Worm (Caenorhabditis elegans) whole organism, L3 larva: Measurements from ENCODE around the gene W03F9.1.

Experiments used
- R02D3.7 ChIP-seq: fragments of 150-350 bp; optimal IDR thresholded peaks from 2 replicates; lab custom pipeline; 2014; ENCODE audit warnings: missing biosample characterization, missing genetic modification characterization
- ZK546.5 ChIP-seq: sonication (generic microtip); optimal IDR thresholded peaks from 2 replicates; lab custom pipeline; 2017; ENCODE audit warnings: missing biosample characterization, missing genetic modification characterization
- aly-2 ChIP-seq: fragments of 150-350 bp; optimal IDR thresholded peaks from 2 replicates; lab custom pipeline; 2014; ENCODE audit warnings: missing biosample characterization, missing genetic modification characterization
- ama-1 ChIP-seq: fragments of 150-350 bp; optimal IDR thresholded peaks from 2 replicates; lab custom pipeline; 2018
- ceh-28 ChIP-seq: fragments of 150-350 bp; optimal IDR thresholded peaks from 2 replicates; lab custom pipeline; 2014; ENCODE audit warnings: missing biosample characterization, missing genetic modification reagents, missing genetic modification characterization
- ceh-82 ChIP-seq: fragments of 150-350 bp; optimal IDR thresholded peaks from 2 replicates; lab custom pipeline; 2014; ENCODE audit warnings: missing biosample characterization, missing genetic modification characterization
- daf-12 ChIP-seq: fragments of 150-350 bp; optimal IDR thresholded peaks from 2 replicates; lab custom pipeline; 2014; ENCODE audit warnings: missing biosample characterization, missing genetic modification reagents, missing genetic modification characterization
- egl-27 ChIP-seq: sonication (generic microtip); optimal IDR thresholded peaks from 4 replicates; lab custom pipeline; 2017; ENCODE audit warnings: missing biosample characterization, missing genetic modification reagents, missing genetic modification characterization
- egl-5 ChIP-seq: fragments of 150-350 bp; optimal IDR thresholded peaks from 2 replicates; lab custom pipeline; 2017; ENCODE audit warnings: missing biosample characterization, missing genetic modification reagents, missing genetic modification characterization, inconsistent platforms
- elt-1 ChIP-seq: fragments of 150-350 bp; optimal IDR thresholded peaks from 2 replicates; lab custom pipeline; 2014; ENCODE audit warnings: missing biosample characterization, missing genetic modification characterization
- elt-2 ChIP-seq: sonication (generic microtip); optimal IDR thresholded peaks from 2 replicates; lab custom pipeline; 2016; ENCODE audit warnings: missing genetic modification reagents, mild to moderate bottlenecking, missing genetic modification characterization, missing compliant biosample characterization
- elt-3 ChIP-seq, 3 experiments: fragments of 150-350 bp in 1 of 3; sonication (generic microtip) in 2 of 3; optimal IDR thresholded peaks; 2 replicates in 2 of 3; 4 replicates in 1 of 3; lab custom pipeline; 2014 to 2017; ENCODE audit warnings: missing biosample characterization in 3 of 3, missing genetic modification characterization in 3 of 3
- fkh-10 ChIP-seq: sonication (generic microtip); optimal IDR thresholded peaks from 2 replicates; lab custom pipeline; 2017; ENCODE audit warnings: missing biosample characterization, missing genetic modification reagents, missing genetic modification characterization
- fkh-2 ChIP-seq: fragments of 150-350 bp; optimal IDR thresholded peaks from 2 replicates; lab custom pipeline; 2014; ENCODE audit warnings: missing biosample characterization, missing genetic modification reagents, missing genetic modification characterization
- hmg-11 ChIP-seq: sonication (generic microtip); optimal IDR thresholded peaks from 2 replicates; lab custom pipeline; 2016; ENCODE audit warnings: missing genetic modification characterization, missing compliant biosample characterization
- jun-1 ChIP-seq: fragments of 150-350 bp; optimal IDR thresholded peaks from 2 replicates; lab custom pipeline; 2014; ENCODE audit warnings: missing biosample characterization, missing genetic modification reagents, missing genetic modification characterization
- lin-15B ChIP-seq: fragments of 150-350 bp; optimal IDR thresholded peaks from 2 replicates; lab custom pipeline; 2014; ENCODE audit warnings: missing biosample characterization, missing genetic modification characterization
- lin-39 ChIP-seq: fragments of 150-350 bp; optimal IDR thresholded peaks from 2 replicates; lab custom pipeline; 2018; ENCODE audit warnings: missing biosample characterization, missing genetic modification reagents, missing genetic modification characterization
- mdl-1 ChIP-seq: fragments of 150-350 bp; optimal IDR thresholded peaks from 2 replicates; lab custom pipeline; 2014; ENCODE audit warnings: missing biosample characterization, missing genetic modification characterization
- mml-1 ChIP-seq: fragments of 150-350 bp; sonication (generic microtip); optimal IDR thresholded peaks from 3 replicates; lab custom pipeline; 2014; ENCODE audit warnings: missing biosample characterization, missing genetic modification characterization
- nfya-1 ChIP-seq: sonication (generic microtip); optimal IDR thresholded peaks from 2 replicates; lab custom pipeline; 2017; ENCODE audit warnings: missing genetic modification characterization, mild to moderate bottlenecking, missing compliant biosample characterization, antibody characterized with exemption, moderate library complexity; ENCODE audit not compliant: insufficient read depth
- nhr-11 ChIP-seq: fragments of 150-350 bp; optimal IDR thresholded peaks from 2 replicates; lab custom pipeline; 2014; ENCODE audit warnings: missing biosample characterization, missing genetic modification characterization
- nhr-12 ChIP-seq: fragments of 150-350 bp; optimal IDR thresholded peaks from 2 replicates; lab custom pipeline; 2014; ENCODE audit warnings: missing biosample characterization, missing genetic modification characterization
- nhr-23 ChIP-seq: fragments of 150-350 bp; optimal IDR thresholded peaks from 2 replicates; lab custom pipeline; 2014; ENCODE audit warnings: missing biosample characterization, missing genetic modification reagents, missing genetic modification characterization
- nhr-28 ChIP-seq: fragments of 150-350 bp; optimal IDR thresholded peaks from 2 replicates; lab custom pipeline; 2014; ENCODE audit warnings: missing biosample characterization, missing genetic modification characterization
- nhr-43 ChIP-seq: sonication (generic microtip); optimal IDR thresholded peaks from 2 replicates; lab custom pipeline; 2016; ENCODE audit warnings: mild to moderate bottlenecking, missing genetic modification characterization, missing compliant biosample characterization; ENCODE audit not compliant: poor library complexity, severe bottlenecking
- nhr-67 ChIP-seq: fragments of 150-350 bp; optimal IDR thresholded peaks from 2 replicates; lab custom pipeline; 2014; ENCODE audit warnings: missing biosample characterization, missing genetic modification characterization
- nhr-77 ChIP-seq: fragments of 150-350 bp; optimal IDR thresholded peaks from 2 replicates; lab custom pipeline; 2014; ENCODE audit warnings: missing biosample characterization, missing genetic modification characterization
- pha-4 ChIP-seq: fragments of 150-350 bp; optimal IDR thresholded peaks from 2 replicates; lab custom pipeline; 2014; ENCODE audit warnings: missing biosample characterization, missing genetic modification reagents, missing genetic modification characterization
- pqm-1 ChIP-seq: fragments of 150-350 bp; optimal IDR thresholded peaks from 2 replicates; lab custom pipeline; 2017; ENCODE audit warnings: missing biosample characterization, missing genetic modification characterization, inconsistent platforms
- sea-2 ChIP-seq: fragments of 150-350 bp; sonication (generic microtip); optimal IDR thresholded peaks from 4 replicates; lab custom pipeline; 2014; ENCODE audit warnings: missing biosample characterization, missing genetic modification reagents, missing genetic modification characterization
- snpc-4 ChIP-seq: fragments of 150-350 bp; optimal IDR thresholded peaks from 2 replicates; lab custom pipeline; 2014; ENCODE audit warnings: missing biosample characterization, missing genetic modification characterization
- unc-39 ChIP-seq: sonication (generic microtip); optimal IDR thresholded peaks from 4 replicates; lab custom pipeline; 2017; ENCODE audit warnings: missing biosample characterization, missing genetic modification characterization
- unc-62 ChIP-seq: fragments of 150-350 bp; sonication (generic microtip); optimal IDR thresholded peaks from 4 replicates; lab custom pipeline; 2014; ENCODE audit warnings: missing biosample characterization, missing genetic modification reagents, missing genetic modification characterization
- zag-1 ChIP-seq: fragments of 150-350 bp; optimal IDR thresholded peaks from 2 replicates; lab custom pipeline; 2014; ENCODE audit warnings: missing biosample characterization, missing genetic modification characterization
- ztf-4 ChIP-seq: fragments of 150-350 bp; optimal IDR thresholded peaks from 2 replicates; lab custom pipeline; 2014; ENCODE audit warnings: missing biosample characterization, missing genetic modification characterization

The W03F9.1 gene

ce11 chrV:156044-156869 is 29.7 kb upstream of the W03F9.1 start, which contains the start of gene ttb-1:
Gene ttb-1, plus strand, starts transcription at chrV:156819.
- peak; percentile 9 for TF ChIP-seq lin-39 (tag; lab: Kevin White, UChicago)
- no peak for TF ChIP-seq R02D3.7 (tag; lab: Kevin White, UChicago)
- no peak for TF ChIP-seq unc-39
- TF ChIP-seq lin-15B: peak; percentile 66
- TF ChIP-seq fkh-10 (GFP tag; lab: Kevin White, UChicago): no peak
- peak; percentile 9 for TF ChIP-seq snpc-4
- TF ChIP-seq fkh-2 (tag; lab: Kevin White, UChicago): no peak
- TF ChIP-seq elt-1 (tag; lab: Kevin White, UChicago): no peak
- no peak for TF ChIP-seq ceh-82
- TF ChIP-seq ztf-4 (tag; lab: Kevin White, UChicago): no peak
- no peak for TF ChIP-seq aly-2
- TF ChIP-seq hmg-11 (tag; lab: Kevin White, UChicago): peak; percentile 41
- TF ChIP-seq jun-1 (tag; lab: Kevin White, UChicago): no peak
- peak; percentile 65 for TF ChIP-seq nhr-23 (tag; lab: Kevin White, UChicago)
- no peak for TF ChIP-seq sea-2 (GFP tag; lab: Kevin White, UChicago)
- no peak for TF ChIP-seq elt-2 (tag; lab: Kevin White, UChicago)
- TF ChIP-seq mml-1: no peak
- TF ChIP-seq nfya-1: peak; percentile 64
- no peak for TF ChIP-seq egl-5
- peak; percentile 42 for TF ChIP-seq pha-4
- no peak for TF ChIP-seq pqm-1 (tag; lab: Kevin White, UChicago)
- no peak for TF ChIP-seq unc-62 (GFP tag; lab: Kevin White, UChicago)

DNA sequence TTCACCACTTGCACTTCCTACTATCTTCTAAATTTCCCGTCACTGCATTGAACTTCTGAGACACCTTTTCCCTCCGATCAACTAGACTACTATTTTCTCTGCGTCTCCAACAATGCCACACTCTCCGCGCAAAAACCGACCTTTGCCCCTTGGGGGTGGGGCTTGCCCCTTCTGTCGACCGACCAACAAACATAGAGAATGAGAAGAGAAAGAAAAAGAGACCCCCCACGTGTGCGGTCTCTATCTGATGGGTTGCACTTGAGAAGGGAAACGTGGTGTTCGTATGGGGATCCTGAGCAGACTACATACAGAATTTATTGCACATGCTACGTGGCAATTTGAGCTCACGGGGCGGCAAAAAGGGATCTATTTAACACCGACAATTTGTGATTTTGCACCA is 28.7 kb upstream of the W03F9.1 start:
- TF ChIP-seq zag-1 (tag; lab: Kevin White, UChicago): no peak
- TF ChIP-seq lin-15B: peak; percentile 13
- TF ChIP-seq elt-2 (tag; lab: Kevin White, UChicago): peak; percentile 18
- peak; percentile 66 for TF ChIP-seq mdl-1 (tag; lab: Kevin White, UChicago)
- TF ChIP-seq ceh-28 (tag; lab: Kevin White, UChicago): peak; percentile 9
- no peak for TF ChIP-seq ama-1 (lab: Kevin White, UChicago)
- peak; percentile 44 for TF ChIP-seq nfya-1
- TF ChIP-seq pha-4: peak; percentile 41
- TF ChIP-seq nhr-77 (tag; lab: Kevin White, UChicago): no peak
- no peak for TF ChIP-seq nhr-67 (tag; lab: Kevin White, UChicago)
- TF ChIP-seq ZK546.5: no peak
- TF ChIP-seq fkh-2 (tag; lab: Kevin White, UChicago): no peak
- TF ChIP-seq hmg-11 (tag; lab: Kevin White, UChicago): peak; percentile 16
- peak; percentile 52 for TF ChIP-seq nhr-43 (tag; lab: Kevin White, UChicago)
- TF ChIP-seq, all 47 proteins: peak for 8

ce11 chrV:153867-154266 is 27.3 kb upstream of the W03F9.1 start:
- TF ChIP-seq nhr-11 (tag; lab: Kevin White, UChicago) (no peak), nhr-67 (tag; lab: Kevin White, UChicago) (no peak), mdl-1 (tag; lab: Kevin White, UChicago) (no peak), fkh-2 (tag; lab: Kevin White, UChicago) (no peak), nhr-28 (tag; lab: Kevin White, UChicago) (no peak), snpc-4 (no peak), daf-12 (tag; lab: Kevin White, UChicago) (no peak), zag-1 (tag; lab: Kevin White, UChicago) (no peak), unc-39 (no peak), egl-27 (tag; lab: Kevin White, UChicago) (no peak), ama-1 (lab: Kevin White, UChicago) (no peak), elt-3 (tag; optimal IDR thresholded peaks at IDR 0.05; lab: Kevin White, UChicago) (no peak), nhr-12 (no peak), ceh-28 (tag; lab: Kevin White, UChicago) (no peak), aly-2 (no peak)
- TF ChIP-seq, all 47 proteins: peak for 0
